Fruit fly (Drosophila melanogaster): Measurements from ENCODE around the gene CG4914.

CG4914 gene

dm6 chr3L:14654737-14655136, 23.2 kb downstream of the CG4914 start:
- TF ChIP-seq CG8478 (optimal IDR thresholded peaks at IDR 0.05) (no peak), Dll (optimal IDR thresholded peaks at IDR 0.05) (no peak), usp (GFP tag; optimal IDR thresholded peaks at IDR 0.05) (no peak), psq (optimal IDR thresholded peaks at IDR 0.05) (no peak), pan (optimal IDR thresholded peaks at IDR 0.05) (no peak), EcR (GFP tag; optimal IDR thresholded peaks at IDR 0.05) (peak in 1 of 2 experiments; percentile 1)

DNA sequence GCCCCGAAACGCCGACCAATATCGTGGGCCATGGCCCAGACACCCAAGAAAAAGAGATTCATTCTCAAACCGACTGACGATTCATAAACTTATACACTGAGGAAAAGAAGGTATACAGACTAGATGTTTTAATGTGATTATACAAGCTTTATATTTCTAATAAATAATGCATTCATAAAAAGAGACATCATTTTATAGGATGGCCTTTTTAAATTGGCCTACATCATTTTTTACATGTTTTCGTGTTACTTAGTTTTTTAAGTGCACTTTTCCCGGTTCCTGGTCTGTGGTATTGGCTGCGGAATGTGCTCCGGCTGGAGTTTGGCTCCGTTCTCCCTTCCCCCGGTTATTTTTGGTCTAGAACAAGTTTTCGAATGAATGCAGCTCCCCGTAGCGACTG, 25.4 kb downstream of the CG4914 start:
- TF ChIP-seq CG8478 (optimal IDR thresholded peaks at IDR 0.05) (no peak), usp (GFP tag; optimal IDR thresholded peaks at IDR 0.05) (no peak), pan (optimal IDR thresholded peaks at IDR 0.05) (no peak), EcR (GFP tag; optimal IDR thresholded peaks at IDR 0.05) (no peak), psq (optimal IDR thresholded peaks at IDR 0.05) (no peak), Dll (optimal IDR thresholded peaks at IDR 0.05) (no peak)

DNA sequence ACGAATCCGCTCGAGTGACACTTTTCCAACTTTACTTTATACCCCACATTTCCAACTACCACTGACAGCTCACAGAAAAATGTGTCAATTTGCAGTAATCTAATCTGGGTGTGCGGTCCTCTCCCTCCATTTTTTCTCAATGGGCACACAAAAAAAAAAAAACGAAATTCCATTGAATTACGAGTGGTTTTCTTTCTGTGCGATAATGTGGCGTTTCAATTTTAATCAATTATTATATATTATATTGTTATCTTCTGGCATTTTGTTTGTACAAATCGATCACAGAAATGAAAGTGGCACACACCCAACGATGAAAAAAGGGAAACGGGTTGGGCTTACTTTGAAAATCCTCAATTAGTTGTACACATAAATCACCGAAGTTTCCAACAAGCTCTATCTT, 27.6 kb downstream of the CG4914 start:
- TF ChIP-seq CG8478 (optimal IDR thresholded peaks at IDR 0.05): no peak
- no peak for TF ChIP-seq EcR (GFP tag; optimal IDR thresholded peaks at IDR 0.05)
- TF ChIP-seq psq (optimal IDR thresholded peaks at IDR 0.05): no peak
- no peak for TF ChIP-seq Dll (optimal IDR thresholded peaks at IDR 0.05)
- no peak for TF ChIP-seq pan (optimal IDR thresholded peaks at IDR 0.05)
- TF ChIP-seq usp (GFP tag; optimal IDR thresholded peaks at IDR 0.05): no peak

DNA sequence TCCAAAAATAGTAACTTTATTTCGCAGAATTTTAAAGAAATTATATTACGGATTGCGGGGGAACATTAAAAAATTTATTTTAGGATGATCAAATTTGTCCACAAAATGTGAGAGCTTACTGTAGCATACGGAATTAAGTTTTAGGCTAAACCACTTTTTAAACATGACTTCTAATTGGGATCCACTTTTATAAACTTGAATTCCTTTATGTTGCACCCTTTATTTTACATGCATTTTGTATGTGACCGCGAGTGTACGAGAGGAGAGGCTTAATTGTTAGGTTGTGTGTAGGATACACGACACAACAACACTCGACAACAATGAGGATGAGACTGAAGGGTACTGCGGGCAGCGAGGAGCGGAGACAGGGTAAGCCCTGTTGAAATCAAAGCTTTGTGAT, 29.0 kb downstream of the CG4914 start:
- no peak for TF ChIP-seq CG8478 (optimal IDR thresholded peaks at IDR 0.05)
- TF ChIP-seq EcR (GFP tag; optimal IDR thresholded peaks at IDR 0.05): no peak
- no peak for TF ChIP-seq psq (optimal IDR thresholded peaks at IDR 0.05)
- TF ChIP-seq Dll (optimal IDR thresholded peaks at IDR 0.05): no peak
- no peak for TF ChIP-seq usp (GFP tag; optimal IDR thresholded peaks at IDR 0.05)
- no peak for TF ChIP-seq pan (optimal IDR thresholded peaks at IDR 0.05)

DNA sequence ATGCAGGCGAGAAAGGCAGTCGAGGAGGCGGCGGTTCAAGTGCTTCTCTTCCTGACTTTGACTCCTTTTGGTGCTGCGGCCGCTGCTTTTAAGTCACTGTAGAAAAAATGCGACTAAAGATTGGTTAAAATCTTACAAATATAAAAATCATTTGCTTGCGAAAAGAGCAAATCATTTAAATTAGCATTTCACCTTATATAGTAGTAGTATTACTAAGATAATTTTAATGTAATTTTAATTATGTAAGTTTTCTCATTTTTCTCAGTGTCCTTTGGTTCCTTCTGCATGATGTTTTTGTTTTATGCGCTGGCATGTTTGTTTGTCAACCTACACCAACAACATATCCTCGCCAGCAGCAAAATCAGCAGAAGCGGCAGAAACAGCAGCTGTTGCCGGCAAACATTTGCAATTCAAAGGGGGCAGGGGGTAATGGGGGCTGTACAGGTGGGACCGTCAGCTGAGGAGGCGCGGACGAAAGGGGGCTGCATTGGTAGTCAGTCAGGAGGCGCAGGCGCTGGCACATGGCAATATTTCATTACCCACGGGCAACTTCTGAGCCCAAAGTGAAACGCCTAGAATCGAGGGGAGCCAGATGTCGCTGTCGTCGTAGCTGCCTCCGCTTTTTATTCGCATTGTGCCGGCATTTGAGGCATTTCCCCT, 30.6 kb downstream of the CG4914 start:
- TF ChIP-seq pan (optimal IDR thresholded peaks at IDR 0.05): no peak
- no peak for TF ChIP-seq EcR (GFP tag; optimal IDR thresholded peaks at IDR 0.05)
- TF ChIP-seq usp (GFP tag; optimal IDR thresholded peaks at IDR 0.05): no peak
- TF ChIP-seq CG8478 (optimal IDR thresholded peaks at IDR 0.05): no peak

- TF ChIP-seq psq (optimal IDR thresholded peaks at IDR 0.05) (no peak), EcR (GFP tag; optimal IDR thresholded peaks at IDR 0.05) (no peak), Dll (optimal IDR thresholded peaks at IDR 0.05) (no peak), usp (GFP tag; optimal IDR thresholded peaks at IDR 0.05) (no peak), pan (optimal IDR thresholded peaks at IDR 0.05) (no peak), CG8478 (optimal IDR thresholded peaks at IDR 0.05) (no peak)
These were observed 32.0 kb downstream of the CG4914 start for dm6 chr3L:14645934-14646333.

DNA sequence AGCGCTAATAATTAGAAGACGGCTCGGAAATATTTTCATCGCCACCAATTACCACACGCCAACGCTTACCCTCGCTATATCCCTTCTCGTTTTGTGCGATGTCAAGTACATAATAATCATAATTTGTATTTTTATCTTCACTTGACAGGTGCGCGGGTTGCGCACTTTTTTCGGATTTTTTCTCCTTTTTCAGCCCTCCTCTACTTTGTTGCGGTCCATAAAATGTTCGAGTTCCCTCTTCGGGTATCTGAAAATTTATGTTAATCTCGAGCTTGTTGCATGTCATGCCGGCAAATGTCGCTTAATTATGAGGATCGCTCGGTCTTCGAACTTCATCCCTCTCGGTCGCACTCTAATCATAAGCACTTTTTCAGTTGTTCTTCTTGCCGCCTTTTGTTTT, 32.8 kb downstream of the CG4914 start:
- TF ChIP-seq psq (optimal IDR thresholded peaks at IDR 0.05) (no peak), CG8478 (optimal IDR thresholded peaks at IDR 0.05) (no peak), EcR (GFP tag; optimal IDR thresholded peaks at IDR 0.05) (no peak), Dll (optimal IDR thresholded peaks at IDR 0.05) (no peak), usp (GFP tag; optimal IDR thresholded peaks at IDR 0.05) (no peak), pan (optimal IDR thresholded peaks at IDR 0.05) (no peak)

dm6 chr3L:14643692-14644091, 34.3 kb downstream of the CG4914 start:
- TF ChIP-seq usp (GFP tag; optimal IDR thresholded peaks at IDR 0.05) (no peak), pan (optimal IDR thresholded peaks at IDR 0.05) (no peak), Dll (optimal IDR thresholded peaks at IDR 0.05) (no peak), CG8478 (optimal IDR thresholded peaks at IDR 0.05) (no peak), EcR (GFP tag; optimal IDR thresholded peaks at IDR 0.05) (no peak), psq (optimal IDR thresholded peaks at IDR 0.05) (no peak)

dm6 chr3L:14642820-14643219, 35.1 kb downstream of the CG4914 start:
- TF ChIP-seq CG8478 (optimal IDR thresholded peaks at IDR 0.05): no peak
- TF ChIP-seq EcR (GFP tag; optimal IDR thresholded peaks at IDR 0.05): no peak
- no peak for TF ChIP-seq psq (optimal IDR thresholded peaks at IDR 0.05)
- no peak for TF ChIP-seq pan (optimal IDR thresholded peaks at IDR 0.05)
- no peak for TF ChIP-seq usp (GFP tag; optimal IDR thresholded peaks at IDR 0.05)
- no peak for TF ChIP-seq Dll (optimal IDR thresholded peaks at IDR 0.05)

DNA sequence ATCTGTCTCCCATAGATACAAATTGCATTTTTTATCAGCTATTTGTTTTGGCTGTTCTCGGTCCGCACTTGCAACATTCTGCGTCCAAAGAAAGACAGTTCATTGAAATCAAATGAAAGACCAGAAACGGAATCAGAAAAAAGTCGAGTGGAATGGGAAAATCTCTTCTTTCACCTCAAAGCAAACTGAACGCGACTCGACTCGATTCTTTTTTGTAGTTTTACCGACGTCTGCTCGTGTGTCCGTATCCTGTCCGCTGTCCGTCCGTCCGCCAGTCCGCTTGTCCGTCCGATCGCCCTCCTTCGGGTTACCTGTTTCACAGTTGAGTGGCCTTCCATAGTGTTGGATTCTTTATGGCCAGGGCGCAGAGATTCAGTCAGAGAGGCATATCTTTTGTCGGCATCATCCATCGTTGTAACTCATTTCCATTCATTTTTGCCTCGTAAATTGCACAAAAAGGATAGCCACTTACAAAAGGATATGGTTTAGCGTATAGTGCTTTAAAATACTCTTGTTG, 35.9 kb downstream of the CG4914 start:
- TF ChIP-seq EcR (GFP tag; optimal IDR thresholded peaks at IDR 0.05) (no peak), Dll (optimal IDR thresholded peaks at IDR 0.05) (no peak), pan (optimal IDR thresholded peaks at IDR 0.05) (no peak), usp (GFP tag; optimal IDR thresholded peaks at IDR 0.05) (no peak), psq (optimal IDR thresholded peaks at IDR 0.05) (no peak), CG8478 (optimal IDR thresholded peaks at IDR 0.05) (no peak)

DNA sequence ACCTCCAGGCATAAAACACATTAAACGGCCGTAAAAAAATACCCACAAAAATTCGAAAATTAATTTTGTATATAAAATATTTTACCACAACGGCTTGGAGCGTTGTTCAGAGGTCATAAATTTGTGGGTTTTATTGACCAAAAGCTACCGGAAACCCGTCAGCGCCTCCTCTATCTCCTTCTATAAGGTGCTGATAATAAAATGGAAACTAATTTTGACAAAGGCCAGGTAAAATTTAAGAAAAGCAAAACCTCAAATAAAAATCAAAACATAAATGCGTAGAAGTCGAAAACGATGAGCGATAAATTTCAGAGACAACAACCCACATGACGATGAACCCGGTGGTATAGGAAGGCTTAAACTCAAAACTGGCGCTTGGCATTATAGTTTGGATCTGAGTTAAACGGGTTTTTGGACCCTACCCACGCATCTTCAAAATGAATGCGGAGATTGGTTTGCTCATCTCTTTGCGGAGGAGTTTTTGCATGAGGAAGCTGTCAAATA, 37.1 kb downstream of the CG4914 start:
- no peak for TF ChIP-seq pan (optimal IDR thresholded peaks at IDR 0.05)
- TF ChIP-seq usp (GFP tag; optimal IDR thresholded peaks at IDR 0.05): no peak
- no peak for TF ChIP-seq EcR (GFP tag; optimal IDR thresholded peaks at IDR 0.05)
- TF ChIP-seq Dll (optimal IDR thresholded peaks at IDR 0.05): no peak
- no peak for TF ChIP-seq psq (optimal IDR thresholded peaks at IDR 0.05)
- no peak for TF ChIP-seq CG8478 (optimal IDR thresholded peaks at IDR 0.05)

- TF ChIP-seq usp (GFP tag; optimal IDR thresholded peaks at IDR 0.05) (no peak), CG8478 (optimal IDR thresholded peaks at IDR 0.05) (no peak), psq (optimal IDR thresholded peaks at IDR 0.05) (no peak), Dll (optimal IDR thresholded peaks at IDR 0.05) (no peak), pan (optimal IDR thresholded peaks at IDR 0.05) (no peak), EcR (GFP tag; optimal IDR thresholded peaks at IDR 0.05) (no peak)
These were observed 38.2 kb downstream of the CG4914 start for dm6 chr3L:14639778-14640177.

All from whole organism.